Worm (Caenorhabditis elegans) whole organism, late embryonic: ENCODE measurements around the gene F01G10.4.

Experiments
- ama-1 ChIP-seq: fragments of 150-350 bp; optimal IDR thresholded peaks from 2 replicates; lab custom pipeline; 2014
- ceh-22 ChIP-seq: sonication (generic microtip); optimal IDR thresholded peaks from 2 replicates; lab custom pipeline; 2017; ENCODE audit warnings: missing biosample characterization, missing genetic modification characterization
- dmd-4 ChIP-seq: sonication (generic microtip); optimal IDR thresholded peaks from 2 replicates; lab custom pipeline; 2016; ENCODE audit warnings: borderline replicate concordance, missing genetic modification characterization, missing compliant biosample characterization
- dve-1 ChIP-seq: sonication (generic microtip); optimal IDR thresholded peaks from 2 replicates; lab custom pipeline; 2017; ENCODE audit warnings: antibody characterized with exemption, mild to moderate bottlenecking, missing genetic modification characterization, missing compliant biosample characterization
- hlh-30 ChIP-seq: sonication (generic microtip); optimal IDR thresholded peaks from 2 replicates; lab custom pipeline; 2017; ENCODE audit warnings: antibody characterized with exemption, missing genetic modification characterization, missing compliant biosample characterization; ENCODE audit not compliant: insufficient read depth
- mec-3 ChIP-seq: sonication (generic microtip); optimal IDR thresholded peaks from 2 replicates; lab custom pipeline; 2016; ENCODE audit warnings: borderline replicate concordance, missing genetic modification characterization, missing compliant biosample characterization
- nfya-1 ChIP-seq: sonication (generic microtip); optimal IDR thresholded peaks from 2 replicates; lab custom pipeline; 2017; ENCODE audit warnings: missing genetic modification characterization, mild to moderate bottlenecking, missing compliant biosample characterization, antibody characterized with exemption, moderate library complexity
- nhr-11 ChIP-seq: fragments of 150-350 bp; optimal IDR thresholded peaks from 2 replicates; lab custom pipeline; 2014; ENCODE audit warnings: missing biosample characterization, missing genetic modification characterization
- pha-4 ChIP-seq: fragments of 150-350 bp; optimal IDR thresholded peaks from 2 replicates; lab custom pipeline; 2018; ENCODE audit warnings: missing biosample characterization, missing genetic modification reagents, missing genetic modification characterization
- ref-2 ChIP-seq: sonication (generic microtip); optimal IDR thresholded peaks from 2 replicates; lab custom pipeline; 2016; ENCODE audit warnings: missing genetic modification characterization, missing compliant biosample characterization
- sox-2 ChIP-seq: fragments of 200-800 bp; sonication (Bioruptor generic); IDR thresholded peaks from 2 replicates; pipeline ENCODE4 v1.3.6; 2022; ENCODE audit warnings: missing genetic modification reagents, missing genetic modification characterization, missing compliant biosample characterization

DNA sequence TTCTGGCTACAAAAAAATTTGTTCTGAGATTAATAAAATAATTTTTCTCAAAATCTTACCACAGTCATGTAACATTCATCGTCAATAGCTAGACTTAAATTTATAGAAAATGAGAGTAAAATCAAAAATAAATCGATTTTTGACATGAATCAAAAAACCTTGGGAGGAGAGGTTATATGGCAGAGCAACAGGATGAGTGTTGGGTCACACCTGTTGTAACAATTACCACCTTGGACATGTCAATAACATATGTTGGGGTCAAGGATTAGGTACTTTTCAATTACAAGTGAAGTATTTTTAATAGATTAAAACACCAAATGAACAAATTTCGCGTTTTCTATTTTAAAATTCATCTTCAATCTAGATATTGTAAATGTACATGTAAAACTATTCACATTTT lies 9.3 kb upstream of the F01G10.4 start, which contains the start of gene lipl-7:
- TF ChIP-seq sox-2 (GFP tag; lab: Robert Waterston, UW) (no peak), dve-1 (tag; lab: Kevin White, UChicago) (no peak), nfya-1 (tag; lab: Kevin White, UChicago) (no peak), mec-3 (tag; lab: Kevin White, UChicago) (no peak), pha-4 (no peak), ref-2 (tag; lab: Kevin White, UChicago) (no peak), dmd-4 (tag; lab: Kevin White, UChicago) (no peak), ceh-22 (tag; lab: Kevin White, UChicago) (no peak), hlh-30 (tag; lab: Kevin White, UChicago) (no peak), ama-1 (no peak), nhr-11 (no peak)
